Worm (Caenorhabditis elegans): ENCODE data around the gene mbk-2.

ce11 chrIV:12969141-12969540 is 39.8 kb upstream of the mbk-2 start, which contains the start of gene F55G11.2:
- no peak for TF ChIP-seq pha-4 (tag; optimal IDR thresholded peaks at IDR 0.05)
- no peak for TF ChIP-seq ces-1 (GFP tag; optimal IDR thresholded peaks at IDR 0.05)
- no peak for TF ChIP-seq nhr-28 (tag; optimal IDR thresholded peaks at IDR 0.05)
- no peak for TF ChIP-seq ztf-11 (tag; optimal IDR thresholded peaks at IDR 0.05)
- no peak for TF ChIP-seq snpc-4 (tag; optimal IDR thresholded peaks at IDR 0.05)
- TF ChIP-seq nhr-237 (tag; optimal IDR thresholded peaks at IDR 0.05), result no peak
- TF ChIP-seq unc-62 (GFP tag; optimal IDR thresholded peaks at IDR 0.05), result no peak
- no peak for TF ChIP-seq mep-1 (tag; optimal IDR thresholded peaks at IDR 0.05)
- TF ChIP-seq elt-3 (tag; optimal IDR thresholded peaks at IDR 0.05), result no peak
- TF ChIP-seq nhr-12 (tag; optimal IDR thresholded peaks at IDR 0.05), result no peak
- no peak for TF ChIP-seq nhr-76 (tag; optimal IDR thresholded peaks at IDR 0.05)
- TF ChIP-seq blmp-1 (tag; optimal IDR thresholded peaks at IDR 0.05), result no peak
- no peak for TF ChIP-seq unc-39 (tag; optimal IDR thresholded peaks at IDR 0.05)
- no peak for TF ChIP-seq lin-13 (tag; optimal IDR thresholded peaks at IDR 0.05)
